Fruit fly (Drosophila melanogaster) whole organism, pupa: ENCODE results near the gene CG3792.

Experiments used
- CG10348 ChIP-seq: fragments of 200-800 bp; sonication (Bioruptor generic); IDR thresholded peaks from 2 replicates; pipeline ENCODE4 v1.3.6; 2022; ENCODE audit warnings: missing biosample characterization, missing genetic modification characterization
- CG12605 ChIP-seq: fragments of 200-800 bp; sonication (Bioruptor generic); IDR thresholded peaks from 2 replicates; pipeline ENCODE4 v1.3.6; 2022; ENCODE audit warnings: missing biosample characterization, missing genetic modification characterization
- CG17806 ChIP-seq: fragments of 200-800 bp; sonication (Bioruptor generic); optimal IDR thresholded peaks from 2 replicates; lab custom pipeline; 2018; ENCODE audit warnings: missing biosample characterization, mild to moderate bottlenecking, missing genetic modification characterization, moderate library complexity
- CG34367 ChIP-seq: fragments of 200-800 bp; sonication (Bioruptor generic); optimal IDR thresholded peaks from 2 replicates; lab custom pipeline; 2018; ENCODE audit warnings: missing biosample characterization, mild to moderate bottlenecking, missing genetic modification characterization
- Pif1A ChIP-seq: fragments of 200-800 bp; sonication (Bioruptor generic); optimal IDR thresholded peaks from 3 replicates; lab custom pipeline; 2016; ENCODE audit warnings: missing biosample characterization, missing genetic modification characterization
- rn ChIP-seq: fragments of 200-800 bp; sonication (Bioruptor generic); IDR thresholded peaks from 2 replicates; pipeline ENCODE4 v1.3.6; 2022; ENCODE audit warnings: missing biosample characterization, missing genetic modification characterization

DNA sequence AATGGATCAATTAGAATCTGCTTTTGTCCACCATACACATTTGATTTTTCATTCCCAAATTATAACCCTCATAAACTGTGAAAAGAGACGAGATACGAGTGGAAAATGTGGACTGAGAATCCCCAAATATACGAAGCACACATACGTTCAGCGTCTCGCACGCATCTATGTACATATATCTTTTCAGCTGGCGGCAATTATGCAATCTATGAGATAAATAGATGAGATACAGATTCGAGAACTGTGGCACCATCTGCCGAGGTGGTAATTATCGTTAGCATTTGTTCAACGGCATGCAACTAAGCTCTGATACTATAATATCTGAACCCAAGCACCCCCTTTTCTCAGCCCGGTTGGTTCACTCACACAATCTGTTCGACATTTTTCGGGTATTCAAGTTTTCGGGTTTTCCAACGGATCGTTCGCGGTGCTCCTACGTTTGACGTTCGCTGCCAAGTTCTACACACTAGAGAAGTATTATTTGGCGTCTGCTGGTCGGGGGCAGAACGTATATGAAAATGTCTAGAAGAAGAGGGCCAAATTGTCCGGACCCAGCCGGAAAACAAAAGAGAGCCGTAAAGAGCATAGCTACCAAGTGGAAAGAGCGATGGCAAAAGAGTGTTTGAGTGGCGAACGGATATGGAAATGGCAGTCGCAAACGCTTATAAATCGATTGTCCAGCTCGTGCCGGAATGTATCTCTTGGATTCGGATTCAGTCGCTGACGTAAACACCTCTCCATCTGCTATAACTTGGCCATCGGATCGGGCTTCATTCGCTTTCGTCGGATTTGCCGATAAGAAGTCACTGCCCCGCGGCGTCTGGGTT, 18.1 kb downstream of the CG3792 start:
- TF ChIP-seq CG12605 (GFP tag; lab: Robert Waterston, UW): no peak
- no peak for TF ChIP-seq CG17806 (tag; lab: Kevin White, UChicago)
- no peak for TF ChIP-seq rn (GFP tag; lab: Robert Waterston, UW)
- no peak for TF ChIP-seq CG10348
- TF ChIP-seq Pif1A (GFP tag; lab: Kevin White, UChicago): no peak
- TF ChIP-seq CG34367 (tag; lab: Kevin White, UChicago): no peak
